Worm (Caenorhabditis elegans): ENCODE data around the gene unc-27.

unc-27 gene

ce11 chrX:8789014-8789506 is at the start of gene unc-27:
Gene unc-27, plus strand, starts transcription at chrX:8789456.
- TF ChIP-seq tbx-2 (tag; optimal IDR thresholded peaks at IDR 0.05), result no peak
- no peak for TF ChIP-seq alr-1 (tag; optimal IDR thresholded peaks at IDR 0.05; ENCODE audit: borderline replicate concordance)
- TF ChIP-seq grh-1 (GFP tag; IDR thresholded peaks at IDR 0.05), result no peak
- no peak for TF ChIP-seq aly-2 (tag; optimal IDR thresholded peaks at IDR 0.05)
- TF ChIP-seq nhr-85 (tag), result no peak
- TF ChIP-seq xbp-1 (tag; optimal IDR thresholded peaks at IDR 0.05), result no peak
- peak; percentile 37 for TF ChIP-seq fkh-4 (tag; optimal IDR thresholded peaks at IDR 0.05; ENCODE audit: borderline replicate concordance)
- no peak for TF ChIP-seq elt-2 (tag; optimal IDR thresholded peaks at IDR 0.05)
- no peak for TF ChIP-seq jun-1 (tag; optimal IDR thresholded peaks at IDR 0.05)
- no peak for TF ChIP-seq sox-4 (tag; optimal IDR thresholded peaks at IDR 0.05)
- TF ChIP-seq blmp-1 (tag; optimal IDR thresholded peaks at IDR 0.05), result no peak
- no peak for TF ChIP-seq ets-5 (GFP tag; IDR thresholded peaks at IDR 0.05)
- TF ChIP-seq tlp-1 (tag; optimal IDR thresholded peaks at IDR 0.05), result no peak
- TF ChIP-seq ama-1 (optimal IDR thresholded peaks at IDR 0.05), result no peak
- TF ChIP-seq ztf-4 (tag; optimal IDR thresholded peaks at IDR 0.05), result no peak
- TF ChIP-seq nhr-47 (tag; optimal IDR thresholded peaks at IDR 0.05), result no peak
- no peak for TF ChIP-seq ceh-88 (GFP tag; IDR thresholded peaks at IDR 0.05)
- no peak for TF ChIP-seq nhr-84 (tag; optimal IDR thresholded peaks at IDR 0.05)
- TF ChIP-seq nhr-71 (tag; optimal IDR thresholded peaks at IDR 0.05), result peak; percentile 74
- no peak for TF ChIP-seq efl-3 (GFP tag; optimal IDR thresholded peaks at IDR 0.05)
- TF ChIP-seq lin-13 (GFP tag; optimal IDR thresholded peaks at IDR 0.05), result no peak
- no peak for TF ChIP-seq unc-86 (tag; optimal IDR thresholded peaks at IDR 0.05)
- no peak for TF ChIP-seq zip-4 (GFP tag; optimal IDR thresholded peaks at IDR 0.05)
- TF ChIP-seq ceh-8 (GFP tag; optimal IDR thresholded peaks at IDR 0.05), result no peak
- TF ChIP-seq ceh-63 (GFP tag; optimal IDR thresholded peaks at IDR 0.05), result no peak
- TF ChIP-seq mef-2 (tag; optimal IDR thresholded peaks at IDR 0.05), result no peak
- TF ChIP-seq zag-1 (tag; optimal IDR thresholded peaks at IDR 0.05), result no peak
- TF ChIP-seq nhr-237 (tag; optimal IDR thresholded peaks at IDR 0.05), result no peak
- TF ChIP-seq hpl-2 (GFP tag; optimal IDR thresholded peaks at IDR 0.05), result no peak
- no peak for TF ChIP-seq elt-3 (tag; optimal IDR thresholded peaks at IDR 0.05)
- TF ChIP-seq ces-1 (GFP tag; optimal IDR thresholded peaks at IDR 0.05), result no peak
- TF ChIP-seq lin-35 (GFP tag; optimal IDR thresholded peaks at IDR 0.05), result no peak
- peak in 1 of 2 experiments; percentile 23 for TF ChIP-seq lsy-2 (tag; optimal IDR thresholded peaks at IDR 0.05)
- no peak for TF ChIP-seq lin-15B (tag; optimal IDR thresholded peaks at IDR 0.05)
- no peak for TF ChIP-seq ztf-11 (tag; optimal IDR thresholded peaks at IDR 0.05)
- no peak for TF ChIP-seq irx-1 (tag; optimal IDR thresholded peaks at IDR 0.05)
- TF ChIP-seq nhr-11 (tag; optimal IDR thresholded peaks at IDR 0.05), result no peak
- TF ChIP-seq ceh-82 (tag; optimal IDR thresholded peaks at IDR 0.05), result no peak
- TF ChIP-seq sup-37 (GFP tag; optimal IDR thresholded peaks at IDR 0.05), result no peak
- no peak for TF ChIP-seq hlh-4 (tag; optimal IDR thresholded peaks at IDR 0.05)
- no peak for TF ChIP-seq Y116A8C.19 (tag; optimal IDR thresholded peaks at IDR 0.05; ENCODE audit: borderline replicate concordance)
- no peak for TF ChIP-seq mdl-1 (tag; optimal IDR thresholded peaks at IDR 0.05)
- TF ChIP-seq F16B12.6 (tag; optimal IDR thresholded peaks at IDR 0.05), result no peak
- TF ChIP-seq unc-130 (tag; optimal IDR thresholded peaks at IDR 0.05), result peak; percentile 25
- TF ChIP-seq nhr-20 (tag; optimal IDR thresholded peaks at IDR 0.05), result peak; percentile 20
- TF ChIP-seq nhr-12 (tag; optimal IDR thresholded peaks at IDR 0.05), result no peak
- TF ChIP-seq pax-3 (tag; optimal IDR thresholded peaks at IDR 0.05), result no peak
- peak; percentile 82 for TF ChIP-seq dsc-1 (tag; optimal IDR thresholded peaks at IDR 0.05)
- peak; percentile 57 for TF ChIP-seq nhr-19 (GFP tag; conservative IDR thresholded peaks at IDR 0.05)
- peak; percentile 15 for TF ChIP-seq lin-39 (tag; optimal IDR thresholded peaks at IDR 0.05)
- TF ChIP-seq C04F5.9 (tag; optimal IDR thresholded peaks at IDR 0.05), result no peak
- TF ChIP-seq isw-1 (GFP tag; IDR thresholded peaks at IDR 0.05), result no peak
- no peak for TF ChIP-seq aha-1 (tag; optimal IDR thresholded peaks at IDR 0.05)
- TF ChIP-seq unc-30 (tag; optimal IDR thresholded peaks at IDR 0.05), result no peak
- no peak for TF ChIP-seq ceh-90 (tag; optimal IDR thresholded peaks at IDR 0.05)
